Worm (Caenorhabditis elegans): ENCODE data around the gene F40G9.15.

ce11 chrIII:173501-173900 lies 8.7 kb upstream of the F40G9.15 start, which contains the start of gene F40G9.19:
- TF ChIP-seq W03F9.2 (tag; optimal IDR thresholded peaks at IDR 0.05) (no peak), him-1 (tag; optimal IDR thresholded peaks at IDR 0.05) (no peak)

Measured in whole organism, L4/young adult.